Fruit fly (Drosophila melanogaster) S2 (cell line): ENCODE measurements around the gene CG15395.

Experiments used
- CG8478 ChIP-seq: fragments of >200 bp; optimal IDR thresholded peaks from 2 replicates; lab custom pipeline; 2018
- CTCF ChIP-seq, 2 experiments: fragments of >200 bp; optimal IDR thresholded peaks; 2 replicates each; lab custom pipeline; 2018

DNA sequence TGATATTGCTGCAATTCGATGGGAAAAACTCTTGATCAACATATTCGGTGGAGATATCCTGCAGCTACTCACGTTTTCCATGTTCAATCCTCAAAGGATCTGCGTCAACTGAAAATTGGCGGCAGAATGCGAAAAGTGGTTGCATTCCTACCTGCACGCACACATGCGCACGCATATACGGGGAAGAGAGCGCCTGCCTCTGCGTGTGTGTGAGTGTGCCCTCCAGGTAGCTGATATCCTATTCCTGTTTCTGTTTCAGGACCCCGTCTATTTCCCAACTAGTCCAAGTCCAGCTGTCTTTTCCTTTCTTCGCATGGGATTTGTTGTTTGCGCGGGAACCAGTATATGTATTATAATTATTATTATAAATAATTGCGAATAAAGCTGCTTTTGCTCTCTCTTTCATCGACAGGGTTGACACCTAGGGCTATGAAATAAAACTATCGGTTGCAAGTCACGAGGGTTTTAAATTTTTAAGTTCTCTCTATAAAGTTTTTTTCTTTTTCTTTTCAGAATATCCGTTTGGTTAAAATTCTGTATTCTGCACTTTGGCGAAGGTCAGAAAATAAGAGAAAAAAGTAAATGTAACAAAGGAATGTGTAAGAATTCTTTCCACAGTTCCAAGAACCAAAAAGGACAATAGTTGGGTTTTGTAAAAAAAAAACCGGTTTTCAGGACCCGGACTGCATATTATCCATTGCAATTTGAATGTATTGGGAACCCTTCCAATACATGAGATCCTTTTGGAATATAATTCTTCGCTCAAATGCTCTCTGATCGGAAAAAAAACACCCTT lies 33.0 kb upstream of the CG15395 start, which contains the start of gene insv:
- TF ChIP-seq CG8478 (no peak), CTCF (optimal IDR thresholded peaks at IDR 0.05; lab: Kevin White, UChicago) (no peak)
